Worm (Caenorhabditis elegans) whole organism, L3 larva: ENCODE measurements around the gene lgmn-1.

Experiments
- R02D3.7 ChIP-seq: fragments of 150-350 bp; optimal IDR thresholded peaks from 2 replicates; lab custom pipeline; 2014; ENCODE audit warnings: missing biosample characterization, missing genetic modification characterization
- ZK546.5 ChIP-seq: sonication (generic microtip); optimal IDR thresholded peaks from 2 replicates; lab custom pipeline; 2017; ENCODE audit warnings: missing biosample characterization, missing genetic modification characterization
- aly-2 ChIP-seq: fragments of 150-350 bp; optimal IDR thresholded peaks from 2 replicates; lab custom pipeline; 2014; ENCODE audit warnings: missing biosample characterization, missing genetic modification characterization
- ama-1 ChIP-seq: fragments of 150-350 bp; optimal IDR thresholded peaks from 2 replicates; lab custom pipeline; 2018
- ceh-16 ChIP-seq: sonication (generic microtip); optimal IDR thresholded peaks from 2 replicates; lab custom pipeline; 2017; ENCODE audit warnings: missing biosample characterization, missing genetic modification characterization
- ceh-28 ChIP-seq: fragments of 150-350 bp; optimal IDR thresholded peaks from 2 replicates; lab custom pipeline; 2014; ENCODE audit warnings: missing biosample characterization, missing genetic modification reagents, missing genetic modification characterization
- ceh-82 ChIP-seq: fragments of 150-350 bp; optimal IDR thresholded peaks from 2 replicates; lab custom pipeline; 2014; ENCODE audit warnings: missing biosample characterization, missing genetic modification characterization
- ceh-9 ChIP-seq: sonication (generic microtip); optimal IDR thresholded peaks from 2 replicates; lab custom pipeline; 2018; ENCODE audit warnings: missing biosample characterization, missing genetic modification characterization
- daf-12 ChIP-seq: fragments of 150-350 bp; optimal IDR thresholded peaks from 2 replicates; lab custom pipeline; 2014; ENCODE audit warnings: missing biosample characterization, missing genetic modification reagents, missing genetic modification characterization
- egl-27 ChIP-seq: sonication (generic microtip); optimal IDR thresholded peaks from 4 replicates; lab custom pipeline; 2017; ENCODE audit warnings: missing biosample characterization, missing genetic modification reagents, missing genetic modification characterization
- egl-5 ChIP-seq: fragments of 150-350 bp; optimal IDR thresholded peaks from 2 replicates; lab custom pipeline; 2017; ENCODE audit warnings: missing biosample characterization, missing genetic modification reagents, missing genetic modification characterization, inconsistent platforms
- elt-1 ChIP-seq: fragments of 150-350 bp; optimal IDR thresholded peaks from 2 replicates; lab custom pipeline; 2014; ENCODE audit warnings: missing biosample characterization, missing genetic modification characterization
- elt-2 ChIP-seq: sonication (generic microtip); optimal IDR thresholded peaks from 2 replicates; lab custom pipeline; 2016; ENCODE audit warnings: missing genetic modification reagents, mild to moderate bottlenecking, missing genetic modification characterization, missing compliant biosample characterization
- elt-3 ChIP-seq, 3 experiments: fragments of 150-350 bp in 1 of 3; sonication (generic microtip) in 2 of 3; optimal IDR thresholded peaks; 2 replicates in 2 of 3; 4 replicates in 1 of 3; lab custom pipeline; 2014 to 2017; ENCODE audit warnings: missing biosample characterization in 3 of 3, missing genetic modification characterization in 3 of 3
- eor-1 ChIP-seq, 2 experiments: fragments of 150-350 bp; optimal IDR thresholded peaks; 2 replicates each; lab custom pipeline; 2014 to 2018; ENCODE audit warnings: missing biosample characterization in 2 of 2, missing genetic modification characterization in 2 of 2
- fkh-10 ChIP-seq: sonication (generic microtip); optimal IDR thresholded peaks from 2 replicates; lab custom pipeline; 2017; ENCODE audit warnings: missing biosample characterization, missing genetic modification reagents, missing genetic modification characterization
- fkh-2 ChIP-seq: fragments of 150-350 bp; optimal IDR thresholded peaks from 2 replicates; lab custom pipeline; 2014; ENCODE audit warnings: missing biosample characterization, missing genetic modification reagents, missing genetic modification characterization
- fos-1 ChIP-seq: fragments of 150-350 bp; optimal IDR thresholded peaks from 2 replicates; lab custom pipeline; 2014; ENCODE audit warnings: missing biosample characterization, missing genetic modification characterization
- hmg-11 ChIP-seq: sonication (generic microtip); optimal IDR thresholded peaks from 2 replicates; lab custom pipeline; 2016; ENCODE audit warnings: missing genetic modification characterization, missing compliant biosample characterization
- jun-1 ChIP-seq: fragments of 150-350 bp; optimal IDR thresholded peaks from 2 replicates; lab custom pipeline; 2014; ENCODE audit warnings: missing biosample characterization, missing genetic modification reagents, missing genetic modification characterization
- lin-39 ChIP-seq: fragments of 150-350 bp; optimal IDR thresholded peaks from 2 replicates; lab custom pipeline; 2018; ENCODE audit warnings: missing biosample characterization, missing genetic modification reagents, missing genetic modification characterization
- lsy-12 ChIP-seq: sonication (generic microtip); optimal IDR thresholded peaks from 2 replicates; lab custom pipeline; 2016; ENCODE audit warnings: mild to moderate bottlenecking, missing genetic modification characterization, missing compliant biosample characterization
- mdl-1 ChIP-seq: fragments of 150-350 bp; optimal IDR thresholded peaks from 2 replicates; lab custom pipeline; 2014; ENCODE audit warnings: missing biosample characterization, missing genetic modification characterization
- mml-1 ChIP-seq: fragments of 150-350 bp; sonication (generic microtip); optimal IDR thresholded peaks from 3 replicates; lab custom pipeline; 2014; ENCODE audit warnings: missing biosample characterization, missing genetic modification characterization
- nfya-1 ChIP-seq: sonication (generic microtip); optimal IDR thresholded peaks from 2 replicates; lab custom pipeline; 2017; ENCODE audit warnings: missing genetic modification characterization, mild to moderate bottlenecking, missing compliant biosample characterization, antibody characterized with exemption, moderate library complexity; ENCODE audit not compliant: insufficient read depth
- nhr-11 ChIP-seq: fragments of 150-350 bp; optimal IDR thresholded peaks from 2 replicates; lab custom pipeline; 2014; ENCODE audit warnings: missing biosample characterization, missing genetic modification characterization
- nhr-12 ChIP-seq: fragments of 150-350 bp; optimal IDR thresholded peaks from 2 replicates; lab custom pipeline; 2014; ENCODE audit warnings: missing biosample characterization, missing genetic modification characterization
- nhr-23 ChIP-seq: fragments of 150-350 bp; optimal IDR thresholded peaks from 2 replicates; lab custom pipeline; 2014; ENCODE audit warnings: missing biosample characterization, missing genetic modification reagents, missing genetic modification characterization
- nhr-237 ChIP-seq: fragments of 150-350 bp; optimal IDR thresholded peaks from 2 replicates; lab custom pipeline; 2014; ENCODE audit warnings: missing biosample characterization, missing genetic modification characterization
- nhr-25 ChIP-seq: sonication (generic microtip); optimal IDR thresholded peaks from 2 replicates; lab custom pipeline; 2017; ENCODE audit warnings: missing biosample characterization, missing genetic modification characterization
- nhr-28 ChIP-seq: fragments of 150-350 bp; optimal IDR thresholded peaks from 2 replicates; lab custom pipeline; 2014; ENCODE audit warnings: missing biosample characterization, missing genetic modification characterization
- nhr-43 ChIP-seq: sonication (generic microtip); optimal IDR thresholded peaks from 2 replicates; lab custom pipeline; 2016; ENCODE audit warnings: mild to moderate bottlenecking, missing genetic modification characterization, missing compliant biosample characterization; ENCODE audit not compliant: poor library complexity, severe bottlenecking
- nhr-67 ChIP-seq: fragments of 150-350 bp; optimal IDR thresholded peaks from 2 replicates; lab custom pipeline; 2014; ENCODE audit warnings: missing biosample characterization, missing genetic modification characterization
- nhr-76 ChIP-seq: fragments of 150-350 bp; sonication (generic microtip); optimal IDR thresholded peaks from 5 replicates; lab custom pipeline; 2014; ENCODE audit warnings: missing biosample characterization, missing genetic modification characterization
- nhr-77 ChIP-seq: fragments of 150-350 bp; optimal IDR thresholded peaks from 2 replicates; lab custom pipeline; 2014; ENCODE audit warnings: missing biosample characterization, missing genetic modification characterization
- pha-4 ChIP-seq: fragments of 150-350 bp; optimal IDR thresholded peaks from 2 replicates; lab custom pipeline; 2014; ENCODE audit warnings: missing biosample characterization, missing genetic modification reagents, missing genetic modification characterization
- pqm-1 ChIP-seq: fragments of 150-350 bp; optimal IDR thresholded peaks from 2 replicates; lab custom pipeline; 2017; ENCODE audit warnings: missing biosample characterization, missing genetic modification characterization, inconsistent platforms
- sea-2 ChIP-seq: fragments of 150-350 bp; sonication (generic microtip); optimal IDR thresholded peaks from 4 replicates; lab custom pipeline; 2014; ENCODE audit warnings: missing biosample characterization, missing genetic modification reagents, missing genetic modification characterization
- skn-1 ChIP-seq: fragments of 150-350 bp; optimal IDR thresholded peaks from 2 replicates; lab custom pipeline; 2014; ENCODE audit warnings: missing biosample characterization, missing genetic modification characterization
- snpc-4 ChIP-seq: fragments of 150-350 bp; optimal IDR thresholded peaks from 2 replicates; lab custom pipeline; 2014; ENCODE audit warnings: missing biosample characterization, missing genetic modification characterization
- tbx-2 ChIP-seq: sonication (generic microtip); optimal IDR thresholded peaks from 2 replicates; lab custom pipeline; 2016; ENCODE audit warnings: mild to moderate bottlenecking, missing genetic modification characterization, missing compliant biosample characterization
- unc-39 ChIP-seq: sonication (generic microtip); optimal IDR thresholded peaks from 4 replicates; lab custom pipeline; 2017; ENCODE audit warnings: missing biosample characterization, missing genetic modification characterization
- unc-62 ChIP-seq: fragments of 150-350 bp; sonication (generic microtip); optimal IDR thresholded peaks from 4 replicates; lab custom pipeline; 2014; ENCODE audit warnings: missing biosample characterization, missing genetic modification reagents, missing genetic modification characterization
- zag-1 ChIP-seq: fragments of 150-350 bp; optimal IDR thresholded peaks from 2 replicates; lab custom pipeline; 2014; ENCODE audit warnings: missing biosample characterization, missing genetic modification characterization
- ztf-11 ChIP-seq: fragments of 150-350 bp; optimal IDR thresholded peaks from 2 replicates; lab custom pipeline; 2014; ENCODE audit warnings: missing biosample characterization, missing genetic modification characterization
- ztf-4 ChIP-seq: fragments of 150-350 bp; optimal IDR thresholded peaks from 2 replicates; lab custom pipeline; 2014; ENCODE audit warnings: missing biosample characterization, missing genetic modification characterization

The lgmn-1 gene

ce11 chrV:12537505-12537904, 24.6 kb downstream of the lgmn-1 start:
- peak; percentile 84 for TF ChIP-seq nhr-25
- TF ChIP-seq elt-2 (tag; lab: Kevin White, UChicago), result no peak
- TF ChIP-seq nhr-23 (tag; lab: Kevin White, UChicago), result peak; percentile 81
- TF ChIP-seq elt-1, result peak; percentile 59
- TF ChIP-seq ceh-82 (tag; lab: Kevin White, UChicago), result no peak
- TF ChIP-seq daf-12 (tag; lab: Kevin White, UChicago), result peak; percentile 57
- TF ChIP-seq hmg-11 (tag; lab: Kevin White, UChicago), result no peak
- peak; percentile 68 for TF ChIP-seq unc-62 (GFP tag; lab: Kevin White, UChicago)
- no peak for TF ChIP-seq lsy-12 (tag; lab: Kevin White, UChicago)
- TF ChIP-seq nhr-77 (tag; lab: Kevin White, UChicago), result no peak

ce11 chrV:12538984-12539852, 26.4 kb downstream of the lgmn-1 start:
- TF ChIP-seq lin-39 (tag; lab: Kevin White, UChicago) (peak; percentile 3), nhr-25 (peak; percentile 27), elt-1 (peak; percentile 95), hmg-11 (tag; lab: Kevin White, UChicago) (peak; percentile 24), ama-1 (lab: Kevin White, UChicago) (no peak), aly-2 (tag; lab: Kevin White, UChicago) (no peak), ceh-9 (tag; lab: Kevin White, UChicago) (no peak), nfya-1 (peak; percentile 39)

- TF ChIP-seq snpc-4 (tag; lab: Kevin White, UChicago), result no peak
- TF ChIP-seq nhr-76 (tag; lab: Kevin White, UChicago), result no peak
- TF ChIP-seq ztf-4 (tag; lab: Kevin White, UChicago), result no peak
- TF ChIP-seq nfya-1, result peak; percentile 45
- TF ChIP-seq nhr-25, result no peak
- TF ChIP-seq nhr-28, result no peak
- TF ChIP-seq pqm-1 (tag; lab: Kevin White, UChicago), result no peak
- no peak for TF ChIP-seq elt-3 (tag; optimal IDR thresholded peaks at IDR 0.05; lab: Kevin White, UChicago)
- TF ChIP-seq mdl-1, result no peak
- TF ChIP-seq tbx-2, result no peak
- TF ChIP-seq jun-1 (tag; lab: Kevin White, UChicago), result no peak
- TF ChIP-seq nhr-67 (tag; lab: Kevin White, UChicago), result no peak
- no peak for TF ChIP-seq lin-39 (tag; lab: Kevin White, UChicago)
- no peak for TF ChIP-seq egl-27
- TF ChIP-seq ceh-28 (tag; lab: Kevin White, UChicago), result no peak
- no peak for TF ChIP-seq nhr-11 (tag; lab: Kevin White, UChicago)
- TF ChIP-seq pha-4 (tag; lab: Kevin White, UChicago), result no peak
- no peak for TF ChIP-seq fkh-2 (tag; lab: Kevin White, UChicago)
- no peak for TF ChIP-seq hmg-11 (tag; lab: Kevin White, UChicago)
- no peak for TF ChIP-seq eor-1 (tag; optimal IDR thresholded peaks at IDR 0.05; lab: Kevin White, UChicago)
- peak; percentile 25 for TF ChIP-seq nhr-23 (tag; lab: Kevin White, UChicago)
- TF ChIP-seq R02D3.7, result no peak
- TF ChIP-seq zag-1 (tag; lab: Kevin White, UChicago), result no peak
- TF ChIP-seq ztf-11, result no peak
- no peak for TF ChIP-seq fos-1
- TF ChIP-seq skn-1 (tag; lab: Kevin White, UChicago), result no peak
- TF ChIP-seq ceh-16 (tag; lab: Kevin White, UChicago), result no peak
- no peak for TF ChIP-seq ceh-9 (tag; lab: Kevin White, UChicago)
- TF ChIP-seq nhr-77 (tag; lab: Kevin White, UChicago), result no peak
- TF ChIP-seq sea-2 (GFP tag; lab: Kevin White, UChicago), result no peak
- no peak for TF ChIP-seq fkh-10 (GFP tag; lab: Kevin White, UChicago)
- TF ChIP-seq ama-1 (lab: Kevin White, UChicago), result no peak
- no peak for TF ChIP-seq elt-1
- TF ChIP-seq mml-1 (tag; lab: Kevin White, UChicago), result no peak
- TF ChIP-seq ZK546.5, result no peak
- no peak for TF ChIP-seq lsy-12 (tag; lab: Kevin White, UChicago)
- TF ChIP-seq nhr-12 (tag; lab: Kevin White, UChicago), result no peak
- TF ChIP-seq daf-12 (tag; lab: Kevin White, UChicago), result peak; percentile 37
- TF ChIP-seq elt-2 (tag; lab: Kevin White, UChicago), result peak; percentile 5
- no peak for TF ChIP-seq nhr-43
- no peak for TF ChIP-seq unc-39 (tag; lab: Kevin White, UChicago)
- no peak for TF ChIP-seq ceh-82 (tag; lab: Kevin White, UChicago)
- TF ChIP-seq unc-62 (GFP tag; lab: Kevin White, UChicago), result peak; percentile 88
- TF ChIP-seq nhr-237 (tag; lab: Kevin White, UChicago), result no peak
- no peak for TF ChIP-seq egl-5
Measured at ce11 chrV:12540018-12540417, 27.2 kb downstream of the lgmn-1 start.
